Worm (Caenorhabditis elegans) whole organism, L4 larva: Measurements from ENCODE around the gene ZK250.2.
"Not testable (repeated sequence)": the region's sequence is repeated elsewhere in the genome, so short reads cannot be mapped to it uniquely, and the experiment has no call there.

Experiments
- F10B5.3 ChIP-seq: sonication (generic microtip); optimal IDR thresholded peaks from 2 replicates; lab custom pipeline; 2016; ENCODE audit warnings: mild to moderate bottlenecking, missing genetic modification characterization, missing compliant biosample characterization
- F37D6.2 ChIP-seq: sonication (generic microtip); optimal IDR thresholded peaks from 2 replicates; lab custom pipeline; 2016; ENCODE audit warnings: mild to moderate bottlenecking, missing genetic modification characterization, missing compliant biosample characterization
- F44E2.7 ChIP-seq: fragments of 200-800 bp; sonication (Bioruptor generic); IDR thresholded peaks from 2 replicates; pipeline ENCODE4 v2.1.2; 2022; ENCODE audit warnings: missing genetic modification characterization, missing compliant biosample characterization
- R02D3.7 ChIP-seq: fragments of 150-350 bp; sonication (generic microtip); optimal IDR thresholded peaks from 3 replicates; lab custom pipeline; 2014; ENCODE audit warnings: missing biosample characterization, missing genetic modification characterization
- T20F7.1 ChIP-seq: fragments of 200-800 bp; sonication (Bioruptor generic); optimal IDR thresholded peaks from 2 replicates; lab custom pipeline; 2018; ENCODE audit warnings: mild to moderate bottlenecking, missing genetic modification characterization, missing compliant biosample characterization
- T26A8.4 ChIP-seq: fragments of 200-800 bp; sonication (Bioruptor generic); IDR thresholded peaks from 2 replicates; pipeline ENCODE4 v1.3.6; 2022; ENCODE audit warnings: missing genetic modification characterization, missing compliant biosample characterization
- ama-1 ChIP-seq: fragments of 150-350 bp; optimal IDR thresholded peaks from 2 replicates; lab custom pipeline; 2014; ENCODE audit warnings: inconsistent platforms, mixed read lengths
- ceh-28 ChIP-seq: fragments of 150-350 bp; optimal IDR thresholded peaks from 2 replicates; lab custom pipeline; 2014; ENCODE audit warnings: missing biosample characterization, missing genetic modification reagents, missing genetic modification characterization
- ceh-32 ChIP-seq: sonication (generic microtip); optimal IDR thresholded peaks from 2 replicates; lab custom pipeline; 2016; ENCODE audit warnings: mild to moderate bottlenecking, missing genetic modification characterization, missing compliant biosample characterization; ENCODE audit not compliant: poor library complexity
- ceh-82 ChIP-seq: sonication (generic microtip); optimal IDR thresholded peaks from 2 replicates; lab custom pipeline; 2017; ENCODE audit warnings: missing biosample characterization, missing genetic modification characterization
- daf-12 ChIP-seq: fragments of 150-350 bp; optimal IDR thresholded peaks from 2 replicates; lab custom pipeline; 2014; ENCODE audit warnings: missing biosample characterization, missing genetic modification reagents, missing genetic modification characterization
- daf-16 ChIP-seq, 3 experiments: sonication (generic microtip); optimal IDR thresholded peaks; 2 replicates each; lab custom pipeline; 2016 to 2017; ENCODE audit warnings: missing genetic modification characterization in 3 of 3, missing genetic modification reagents in 3 of 3, mild to moderate bottlenecking in 2 of 3, missing compliant biosample characterization in 2 of 3, missing biosample characterization in 1 of 3, moderate library complexity in 1 of 3
- duxl-1 ChIP-seq: sonication (generic microtip); optimal IDR thresholded peaks from 2 replicates; lab custom pipeline; 2016; ENCODE audit warnings: mild to moderate bottlenecking, missing genetic modification characterization, moderate library complexity, missing compliant biosample characterization; ENCODE audit not compliant: poor library complexity
- fos-1 ChIP-seq: fragments of 150-350 bp; optimal IDR thresholded peaks from 2 replicates; lab custom pipeline; 2014; ENCODE audit warnings: missing biosample characterization, missing genetic modification characterization
- gei-8 ChIP-seq: fragments of 200-800 bp; sonication (Bioruptor generic); optimal IDR thresholded peaks from 2 replicates; lab custom pipeline; 2018; ENCODE audit warnings: mild to moderate bottlenecking, missing genetic modification characterization, missing compliant biosample characterization
- hmg-1.1 ChIP-seq: fragments of 200-800 bp; sonication (Bioruptor generic); IDR thresholded peaks from 2 replicates; pipeline ENCODE4 v1.3.6; 2022; ENCODE audit warnings: missing genetic modification reagents, missing genetic modification characterization, missing compliant biosample characterization
- jun-1 ChIP-seq: fragments of 150-350 bp; optimal IDR thresholded peaks from 2 replicates; lab custom pipeline; 2014; ENCODE audit warnings: missing biosample characterization, missing genetic modification reagents, missing genetic modification characterization
- lim-7 ChIP-seq: fragments of 200-800 bp; sonication (Bioruptor generic); IDR thresholded peaks from 2 replicates; pipeline ENCODE4 v1.3.6; 2022; ENCODE audit warnings: missing genetic modification characterization, missing compliant biosample characterization
- lin-1 ChIP-seq: fragments of 200-800 bp; sonication (Bioruptor generic); IDR thresholded peaks from 2 replicates; pipeline ENCODE4 v1.3.6; 2022; ENCODE audit warnings: missing genetic modification reagents, missing genetic modification characterization, missing compliant biosample characterization
- mep-1 ChIP-seq: fragments of 150-350 bp; sonication (generic microtip); optimal IDR thresholded peaks from 3 replicates; lab custom pipeline; 2014; ENCODE audit warnings: missing biosample characterization, missing genetic modification characterization
- nhr-10 ChIP-seq: fragments of 150-350 bp; optimal IDR thresholded peaks from 2 replicates; lab custom pipeline; 2014; ENCODE audit warnings: missing biosample characterization, missing genetic modification characterization
- nhr-11 ChIP-seq: fragments of 150-350 bp; optimal IDR thresholded peaks from 2 replicates; lab custom pipeline; 2014; ENCODE audit warnings: missing biosample characterization, missing genetic modification characterization
- nhr-28 ChIP-seq: fragments of 150-350 bp; optimal IDR thresholded peaks from 2 replicates; lab custom pipeline; 2014; ENCODE audit warnings: missing biosample characterization, missing genetic modification characterization
- nhr-41 ChIP-seq: fragments of 200-800 bp; sonication (Bioruptor generic); IDR thresholded peaks from 2 replicates; pipeline ENCODE4 v1.3.6; 2022; ENCODE audit warnings: missing genetic modification reagents, missing genetic modification characterization, missing compliant biosample characterization
- nhr-6 ChIP-seq: fragments of 150-350 bp; optimal IDR thresholded peaks from 2 replicates; lab custom pipeline; 2014; ENCODE audit warnings: missing biosample characterization, missing genetic modification characterization
- nhr-76 ChIP-seq: fragments of 150-350 bp; optimal IDR thresholded peaks from 2 replicates; lab custom pipeline; 2014; ENCODE audit warnings: missing biosample characterization, missing genetic modification characterization
- pqm-1 ChIP-seq: sonication (generic microtip); optimal IDR thresholded peaks from 2 replicates; lab custom pipeline; 2017; ENCODE audit warnings: missing biosample characterization, missing genetic modification characterization
- spr-1 ChIP-seq: sonication (generic microtip); optimal IDR thresholded peaks from 2 replicates; lab custom pipeline; 2016; ENCODE audit warnings: mild to moderate bottlenecking, missing genetic modification characterization, missing compliant biosample characterization
- unc-130 ChIP-seq: sonication (generic microtip); optimal IDR thresholded peaks from 2 replicates; lab custom pipeline; 2016; ENCODE audit warnings: missing genetic modification reagents, missing genetic modification characterization, missing compliant biosample characterization
- vab-7 ChIP-seq: fragments of 200-800 bp; sonication (Bioruptor generic); IDR thresholded peaks from 2 replicates; pipeline ENCODE4 v1.3.6; 2022; ENCODE audit warnings: missing genetic modification reagents, missing genetic modification characterization, missing compliant biosample characterization
- zfp-3 ChIP-seq: fragments of 200-800 bp; sonication (Bioruptor generic); conservative IDR thresholded peaks from 2 replicates; pipeline ENCODE4 v1.3.6; 2022; ENCODE audit warnings: missing genetic modification reagents, missing genetic modification characterization, missing compliant biosample characterization
- zip-11 ChIP-seq: fragments of 200-800 bp; sonication (Bioruptor generic); IDR thresholded peaks from 2 replicates; pipeline ENCODE4 v1.3.6; 2022; ENCODE audit warnings: missing genetic modification characterization, missing compliant biosample characterization

Gene ZK250.2

ce11 chrII:1948393-1948792 lies at the start of gene ZK250.2:
Gene ZK250.2 (plus strand): TSS chrII:1948693.
- TF ChIP-seq nhr-41 (GFP tag; lab: Robert Waterston, UW); ama-1 (lab: Kevin White, UChicago); F37D6.2 (tag; lab: Kevin White, UChicago): not testable (repeated sequence)

DNA sequence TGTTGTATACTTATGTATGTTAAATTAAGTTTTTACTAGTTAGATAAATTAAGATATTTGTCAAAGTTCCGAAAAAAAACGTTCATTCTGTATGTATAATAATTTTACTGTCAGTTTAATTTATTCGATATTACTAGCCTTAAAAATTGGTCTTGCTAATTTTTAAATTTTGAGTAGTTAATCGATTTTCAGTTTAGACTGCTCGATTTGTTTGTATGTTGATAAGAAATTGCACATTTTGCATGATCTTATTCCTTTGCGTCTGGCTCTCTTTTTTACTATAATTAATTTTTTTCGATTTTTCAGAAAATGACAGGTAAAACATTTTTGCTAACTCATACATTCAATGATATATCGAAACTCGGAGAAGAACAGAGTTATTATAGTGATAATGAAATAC lies 48.6 kb upstream of the ZK250.2 start, which contains the start of gene math-24:
Gene math-24 (plus strand): TSS at position 301 of the 400 bp plus-strand sequence.
- no peak for TF ChIP-seq nhr-28 (tag; lab: Kevin White, UChicago)

- TF ChIP-seq jun-1 (tag; lab: Kevin White, UChicago) (no peak), nhr-6 (tag; lab: Kevin White, UChicago) (no peak), lin-1 (no peak), F44E2.7 (GFP tag; lab: Robert Waterston, UW) (no peak), zip-11 (no peak), ama-1 (lab: Kevin White, UChicago) (no peak), hmg-1.1 (GFP tag; lab: Robert Waterston, UW) (no peak), nhr-10 (tag; lab: Kevin White, UChicago) (no peak), mep-1 (tag; lab: Kevin White, UChicago) (no peak), ceh-28 (tag; lab: Kevin White, UChicago) (no peak), nhr-11 (tag; lab: Kevin White, UChicago) (no peak), daf-16 (GFP tag; optimal IDR thresholded peaks at IDR 0.05; lab: Kevin White, UChicago) (no peak), daf-16 (tag; optimal IDR thresholded peaks at IDR 0.05; lab: Kevin White, UChicago) (no peak)
Observed at ce11 chrII:1901981-1902380, 46.5 kb upstream of the ZK250.2 start, which contains the start of gene math-23. Gene math-23 (plus strand): TSS chrII:1902281.

- TF ChIP-seq daf-16 (GFP tag; optimal IDR thresholded peaks at IDR 0.05; lab: Kevin White, UChicago) (no peak), daf-16 (tag; optimal IDR thresholded peaks at IDR 0.05; lab: Kevin White, UChicago) (no peak), pqm-1 (tag; lab: Kevin White, UChicago) (peak; percentile 19), spr-1 (tag; lab: Kevin White, UChicago) (no peak)
Observed at ce11 chrII:1905104-1905503, 43.4 kb upstream of the ZK250.2 start, which contains the start of gene math-22. Gene math-22 (plus strand): TSS chrII:1905404.

ce11 chrII:1912741-1913140 lies 35.8 kb upstream of the ZK250.2 start, which contains the start of gene math-31:
Gene math-31 (minus strand): TSS chrII:1912841.
- TF ChIP-seq spr-1 (tag; lab: Kevin White, UChicago) (no peak), F44E2.7 (GFP tag; lab: Robert Waterston, UW) (no peak), R02D3.7 (tag; lab: Kevin White, UChicago) (no peak), ceh-82 (tag; lab: Kevin White, UChicago) (no peak), fos-1 (tag; lab: Kevin White, UChicago) (no peak), daf-12 (tag; lab: Kevin White, UChicago) (no peak), unc-130 (GFP tag; lab: Kevin White, UChicago) (no peak), jun-1 (tag; lab: Kevin White, UChicago) (no peak), ceh-32 (tag; lab: Kevin White, UChicago) (no peak), T20F7.1 (GFP tag; lab: Kevin White, UChicago) (no peak), F10B5.3 (no peak), vab-7 (GFP tag; lab: Robert Waterston, UW) (no peak), nhr-76 (tag; lab: Kevin White, UChicago) (no peak), zfp-3 (GFP tag; lab: Robert Waterston, UW) (no peak), duxl-1 (no peak)

- TF ChIP-seq nhr-41 (GFP tag; lab: Robert Waterston, UW) (no peak), gei-8 (no peak), T26A8.4 (no peak), lim-7 (GFP tag; lab: Robert Waterston, UW) (no peak)
Observed at ce11 chrII:1917862-1918261, 30.6 kb upstream of the ZK250.2 start, which contains the start of gene bath-4. Gene bath-4 (minus strand): TSS chrII:1917962.
